Worm (Caenorhabditis elegans): ENCODE data around the gene cbp-1.

The cbp-1 gene

DNA sequence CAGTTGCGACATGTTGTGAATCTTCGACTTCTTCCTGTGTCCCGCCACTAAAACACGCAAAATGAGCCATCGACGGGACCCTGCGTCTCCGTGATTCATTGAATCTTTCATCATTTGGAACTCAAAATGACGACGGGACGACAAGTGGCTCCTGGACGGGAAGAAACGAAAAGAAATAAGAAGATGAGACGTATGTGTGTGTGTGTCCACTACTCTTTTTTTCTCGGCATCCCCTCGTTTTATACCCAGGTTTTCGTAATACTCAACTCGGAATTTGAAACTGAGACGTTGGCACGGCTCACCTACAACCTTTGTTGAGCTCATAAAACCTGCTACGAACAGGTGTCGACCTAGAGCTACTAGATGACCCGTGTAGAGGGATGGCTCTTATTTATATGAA, 21.8 kb upstream of the cbp-1 start:
- TF ChIP-seq dao-5 (tag; optimal IDR thresholded peaks at IDR 0.05) (no peak), W03F9.2 (tag; optimal IDR thresholded peaks at IDR 0.05) (no peak), him-1 (tag; optimal IDR thresholded peaks at IDR 0.05) (no peak)

DNA sequence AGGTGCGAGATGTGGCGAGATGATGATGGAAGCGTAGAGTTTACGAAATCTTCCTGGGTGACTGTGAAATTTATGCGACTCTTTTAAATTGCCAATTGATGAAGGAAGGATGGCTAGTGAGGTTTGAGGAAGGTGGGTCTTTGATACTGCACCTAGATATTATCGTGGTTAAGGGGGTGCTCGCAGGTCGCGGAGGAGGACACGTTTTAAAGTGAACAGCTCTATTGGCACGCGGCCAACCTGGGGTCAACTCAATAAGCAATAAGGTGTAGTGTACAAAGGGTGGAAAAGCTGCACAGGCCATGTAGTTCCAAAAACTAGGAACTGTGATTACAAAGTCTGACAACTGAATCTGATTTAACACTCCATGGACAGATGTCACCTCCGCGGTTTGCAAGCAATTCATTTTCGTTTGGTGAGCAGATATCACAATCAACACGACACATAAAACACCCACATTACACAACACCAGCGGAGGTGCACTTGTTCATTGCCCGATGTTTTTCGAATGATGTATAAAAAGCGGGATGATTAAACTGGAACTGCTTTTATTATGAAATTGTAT, 20.9 kb upstream of the cbp-1 start:
- TF ChIP-seq dao-5 (tag; optimal IDR thresholded peaks at IDR 0.05): no peak
- no peak for TF ChIP-seq W03F9.2 (tag; optimal IDR thresholded peaks at IDR 0.05)
- no peak for TF ChIP-seq him-1 (tag; optimal IDR thresholded peaks at IDR 0.05)

DNA sequence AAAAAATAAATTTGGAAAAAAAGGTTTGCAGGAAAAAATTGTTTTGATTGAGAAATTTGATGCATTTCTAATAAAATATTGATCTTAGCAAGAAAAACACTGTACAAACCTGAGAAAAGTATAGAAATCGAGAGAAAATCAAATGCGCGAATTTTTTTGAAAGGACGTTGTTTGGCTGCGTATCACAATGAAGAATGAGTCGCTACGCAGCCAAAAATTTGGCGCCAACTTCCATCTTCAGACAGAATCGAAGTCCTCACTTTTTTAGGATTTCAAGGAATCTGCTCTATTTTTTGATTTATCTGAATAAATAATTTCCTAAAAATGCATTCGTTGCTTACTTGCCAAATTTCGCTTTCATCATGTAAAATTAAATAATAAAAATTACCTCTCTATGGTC, 19.6 kb upstream of the cbp-1 start:
- TF ChIP-seq W03F9.2 (tag; optimal IDR thresholded peaks at IDR 0.05) (no peak), him-1 (tag; optimal IDR thresholded peaks at IDR 0.05) (no peak), dao-5 (tag; optimal IDR thresholded peaks at IDR 0.05) (no peak)

DNA sequence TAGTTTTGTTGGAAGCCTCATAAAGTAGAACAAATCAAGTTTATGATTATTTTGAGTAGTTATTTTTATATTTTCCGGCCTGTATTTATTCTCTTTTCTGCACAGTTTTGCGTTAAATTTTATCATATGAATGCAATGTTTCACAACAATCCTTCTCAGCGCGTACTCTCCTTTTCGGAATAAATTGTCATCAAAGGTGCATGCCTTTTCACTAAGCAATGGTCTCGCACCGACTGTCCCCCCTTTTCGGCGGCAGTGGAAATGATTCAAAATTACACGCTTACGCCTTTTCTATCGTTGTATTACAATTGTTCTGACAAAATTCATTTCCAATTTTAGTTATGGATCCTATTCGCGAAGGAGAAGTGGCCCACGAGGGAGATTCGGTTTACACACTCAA, 19.2 kb upstream of the cbp-1 start, which contains the start of the genes iff-1 and cdk-1:
TSS of gene iff-1 (minus strand) at position 61 of the 400 bp plus-strand sequence.
TSS of gene cdk-1 (plus strand) at position 340 of the 400 bp plus-strand sequence.
- TF ChIP-seq dao-5 (tag; optimal IDR thresholded peaks at IDR 0.05) (no peak), W03F9.2 (tag; optimal IDR thresholded peaks at IDR 0.05) (no peak), him-1 (tag; optimal IDR thresholded peaks at IDR 0.05) (no peak)

DNA sequence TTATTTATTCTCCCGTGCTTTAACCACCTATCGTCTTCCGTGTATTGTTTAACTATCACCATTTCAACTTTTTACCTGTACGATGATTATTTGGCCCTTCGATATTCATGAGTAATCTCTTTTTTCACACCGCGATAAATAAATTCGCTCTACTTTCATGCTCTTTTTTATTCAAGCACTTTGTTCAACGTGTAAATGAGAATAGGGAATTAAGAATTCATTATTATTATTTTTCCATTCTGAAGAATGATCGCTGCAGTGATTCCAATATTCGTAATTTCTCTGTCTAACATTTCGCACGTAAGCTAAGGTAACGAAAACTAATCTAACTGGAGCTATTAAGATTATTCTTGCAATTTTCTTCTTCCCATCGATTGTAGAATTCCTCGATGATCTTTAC, 17.6 kb upstream of the cbp-1 start, which contains the start of gene T05G5.4:
TSS of gene T05G5.4 (plus strand) at position 241 of the 400 bp plus-strand sequence.
- no peak for TF ChIP-seq dao-5 (tag; optimal IDR thresholded peaks at IDR 0.05)
- no peak for TF ChIP-seq W03F9.2 (tag; optimal IDR thresholded peaks at IDR 0.05)
- TF ChIP-seq him-1 (tag; optimal IDR thresholded peaks at IDR 0.05): no peak

DNA sequence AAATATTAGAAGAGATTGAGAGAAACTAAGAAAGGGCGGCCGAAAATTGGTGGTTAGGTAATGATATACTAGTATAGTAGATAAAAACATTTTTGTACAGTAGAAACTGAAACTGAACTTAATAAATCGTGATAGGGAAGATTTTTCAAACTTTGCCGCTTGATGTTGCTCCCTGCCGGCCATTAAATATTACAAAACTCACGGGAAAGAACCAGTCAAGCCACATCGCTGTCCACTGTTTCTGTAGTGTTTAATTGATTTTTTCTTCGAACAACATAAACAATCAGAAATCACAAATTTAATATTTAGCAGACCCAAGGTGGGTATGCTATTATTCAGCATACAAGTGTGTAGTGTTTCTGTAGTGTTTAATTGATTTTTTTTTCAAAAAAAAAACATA, 15.2 kb upstream of the cbp-1 start, which contains the start of gene T05G5.5:
TSS of gene T05G5.5 (minus strand) at position 359 of the 400 bp plus-strand sequence.
- TF ChIP-seq him-1 (tag; optimal IDR thresholded peaks at IDR 0.05): no peak

DNA sequence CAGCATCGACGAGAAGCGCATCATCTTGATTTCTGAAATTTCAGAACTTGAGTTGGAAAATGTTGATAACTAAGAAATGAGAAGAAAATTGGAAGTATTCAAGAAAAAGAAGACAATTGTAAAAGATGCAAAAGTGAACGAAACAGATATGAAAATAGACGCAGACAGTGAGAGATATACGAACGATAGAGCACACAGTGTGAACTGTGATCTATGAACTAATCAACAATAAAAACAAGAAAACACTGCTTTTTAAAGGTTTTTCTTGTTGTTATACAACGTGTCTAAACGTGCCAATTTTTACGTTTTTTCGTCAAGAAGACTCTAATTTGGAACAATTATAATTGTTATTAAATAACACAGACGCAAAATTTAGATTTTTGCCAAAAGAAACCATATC, 13.5 kb upstream of the cbp-1 start, which contains the start of gene ech-6:
TSS of gene ech-6 (minus strand) at position 32 of the 400 bp plus-strand sequence.
- TF ChIP-seq him-1 (tag; optimal IDR thresholded peaks at IDR 0.05): no peak
- TF ChIP-seq dao-5 (tag; optimal IDR thresholded peaks at IDR 0.05): no peak
- TF ChIP-seq W03F9.2 (tag; optimal IDR thresholded peaks at IDR 0.05): no peak

DNA sequence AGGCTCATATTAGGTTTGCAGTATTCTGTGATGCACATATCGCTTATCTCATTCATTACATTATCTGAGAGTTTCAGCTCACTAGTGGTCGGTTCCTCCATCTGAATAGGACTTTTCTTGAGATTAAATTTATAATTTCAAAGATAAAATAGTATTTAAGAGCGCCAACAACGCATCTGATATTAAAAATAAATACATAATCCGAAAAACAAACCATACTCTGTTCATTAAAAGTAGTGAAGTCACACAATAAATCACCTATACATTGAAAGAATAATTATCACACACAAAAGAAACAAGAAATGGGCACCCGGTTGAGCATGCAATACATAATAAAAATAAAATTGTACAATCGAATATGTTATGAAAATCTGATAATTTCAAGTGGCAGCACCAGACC, 8.9 kb upstream of the cbp-1 start, which contains the start of gene vps-53:
TSS of gene vps-53 (minus strand) at position 101 of the 400 bp plus-strand sequence.
- TF ChIP-seq him-1 (tag; optimal IDR thresholded peaks at IDR 0.05): no peak
- no peak for TF ChIP-seq W03F9.2 (tag; optimal IDR thresholded peaks at IDR 0.05)
- TF ChIP-seq dao-5 (tag; optimal IDR thresholded peaks at IDR 0.05): no peak

DNA sequence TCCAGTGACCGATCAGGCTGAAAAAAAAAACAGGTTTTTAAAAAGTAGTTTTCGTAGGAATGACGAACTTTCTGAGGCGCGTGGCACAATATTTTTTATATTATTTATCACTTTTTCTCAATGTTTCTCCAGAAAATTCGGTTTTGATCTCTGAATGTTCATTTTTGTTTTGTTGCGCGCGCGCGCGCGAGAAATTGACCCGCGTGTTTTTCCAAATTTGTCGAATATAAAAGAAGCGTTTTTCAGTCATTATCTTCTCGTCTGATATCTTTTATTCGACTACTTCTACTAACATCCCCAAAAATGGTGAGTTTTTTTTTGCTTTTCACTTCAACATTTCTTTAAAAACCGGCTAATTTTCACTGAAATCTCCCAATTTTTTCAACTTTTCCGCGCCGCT, 7.5 kb upstream of the cbp-1 start, which contains the start of gene rmd-1:
TSS of gene rmd-1 (plus strand) at position 247 of the 400 bp plus-strand sequence.
- TF ChIP-seq him-1 (tag; optimal IDR thresholded peaks at IDR 0.05): no peak
- no peak for TF ChIP-seq dao-5 (tag; optimal IDR thresholded peaks at IDR 0.05)
- TF ChIP-seq W03F9.2 (tag; optimal IDR thresholded peaks at IDR 0.05): no peak

DNA sequence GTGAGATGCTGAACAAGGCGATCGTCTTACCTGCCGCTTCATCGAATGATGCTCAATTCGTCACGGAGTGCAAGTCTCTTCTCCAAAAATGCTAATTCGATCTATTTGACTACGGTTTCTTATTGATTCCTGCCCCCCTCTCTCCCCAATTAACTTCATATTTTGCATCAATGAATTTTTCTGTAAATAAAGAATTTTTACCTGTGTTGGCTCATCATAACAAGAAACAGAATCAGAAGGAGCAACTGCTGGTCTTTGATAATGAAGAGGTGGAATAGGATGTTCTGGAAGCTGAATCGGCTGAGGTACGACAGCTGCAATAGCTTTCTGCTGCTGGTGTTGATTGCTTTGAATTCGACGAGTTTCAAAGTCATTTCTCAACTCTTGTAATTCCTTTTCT, 6.1 kb upstream of the cbp-1 start:
- TF ChIP-seq dao-5 (tag; optimal IDR thresholded peaks at IDR 0.05): no peak
- TF ChIP-seq him-1 (tag; optimal IDR thresholded peaks at IDR 0.05): no peak
- TF ChIP-seq W03F9.2 (tag; optimal IDR thresholded peaks at IDR 0.05): no peak

DNA sequence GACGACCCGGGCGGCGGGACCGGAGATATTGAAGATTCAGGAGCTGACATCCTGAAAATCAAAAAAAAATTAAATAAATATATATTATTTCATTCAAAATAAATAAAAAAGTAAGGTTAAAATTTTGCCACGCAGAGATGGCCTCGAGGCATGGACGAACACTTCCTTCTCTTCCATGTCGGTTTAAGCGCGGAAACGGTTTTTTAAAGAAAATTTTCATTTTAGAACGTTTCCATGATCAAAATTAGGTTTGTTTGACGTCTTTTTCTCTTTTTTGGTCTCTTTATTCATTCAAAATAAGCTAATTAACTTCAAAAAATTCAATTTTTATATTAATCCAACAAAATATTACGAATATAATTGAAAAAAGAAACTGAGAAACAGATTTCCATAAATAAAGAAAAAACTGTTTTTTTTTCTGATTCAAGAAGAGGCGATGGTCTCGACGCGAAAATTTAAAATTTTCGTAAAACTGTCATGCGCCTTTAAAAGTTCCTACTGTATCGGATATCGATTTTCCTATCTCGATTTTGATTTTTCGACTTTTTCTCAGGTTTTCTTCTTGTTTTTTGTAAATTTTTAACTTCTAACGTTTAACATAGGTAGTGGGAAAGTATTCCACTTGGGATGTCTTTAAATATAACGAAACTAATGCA, 4.1 kb upstream of the cbp-1 start, which contains the start of gene gcc-2:
TSS of gene gcc-2 (minus strand) at position 51 of the 656 bp plus-strand sequence.
- no peak for TF ChIP-seq dao-5 (tag; optimal IDR thresholded peaks at IDR 0.05)
- peak; percentile 29 for TF ChIP-seq W03F9.2 (tag; optimal IDR thresholded peaks at IDR 0.05)
- no peak for TF ChIP-seq him-1 (tag; optimal IDR thresholded peaks at IDR 0.05)

DNA sequence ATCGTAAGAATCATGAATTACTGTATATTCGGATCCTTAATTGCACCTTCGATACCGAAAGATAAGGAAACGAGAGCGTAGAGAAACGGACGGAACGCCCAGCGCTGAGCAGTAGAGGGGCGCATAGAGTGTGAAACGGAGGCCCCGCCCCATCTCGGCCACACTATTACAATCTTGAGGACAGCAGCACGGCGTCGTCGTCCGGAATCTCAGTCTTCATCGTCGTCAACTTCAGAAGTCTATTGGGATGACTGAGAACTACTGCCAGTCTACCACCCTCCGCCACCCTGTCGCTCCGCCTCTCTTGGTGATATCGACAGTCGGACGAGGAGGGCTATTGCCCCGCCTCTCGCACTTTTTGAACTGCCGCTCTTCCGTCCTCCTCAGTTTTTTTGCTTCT, 1.6 kb upstream of the cbp-1 start:
- TF ChIP-seq W03F9.2 (tag; optimal IDR thresholded peaks at IDR 0.05) (no peak), him-1 (tag; optimal IDR thresholded peaks at IDR 0.05) (no peak), dao-5 (tag; optimal IDR thresholded peaks at IDR 0.05) (no peak)

DNA sequence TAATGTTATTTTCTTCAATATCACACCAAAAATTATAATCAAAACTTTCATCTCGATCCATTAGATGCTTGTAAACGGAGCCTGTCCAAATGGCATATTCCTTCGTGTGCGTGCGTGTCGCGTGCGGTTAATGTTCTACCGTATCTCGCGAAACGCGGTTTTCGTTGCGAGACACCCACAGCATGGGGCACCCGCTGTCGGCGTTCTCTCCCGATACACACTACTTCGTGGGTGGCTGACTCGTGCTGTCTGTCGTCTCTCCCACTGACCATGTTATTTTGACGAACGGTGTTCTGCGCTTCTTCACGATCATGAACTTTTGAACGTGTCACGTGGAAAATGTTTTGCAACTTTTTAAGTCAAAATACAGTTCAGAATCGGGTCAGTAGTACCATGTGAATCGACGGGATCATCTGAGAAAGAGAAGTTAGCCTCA, 826 bp upstream of the cbp-1 start:
- TF ChIP-seq W03F9.2 (tag; optimal IDR thresholded peaks at IDR 0.05): peak; percentile 93
- peak; percentile 89 for TF ChIP-seq him-1 (tag; optimal IDR thresholded peaks at IDR 0.05)
- peak; percentile 40 for TF ChIP-seq dao-5 (tag; optimal IDR thresholded peaks at IDR 0.05)

DNA sequence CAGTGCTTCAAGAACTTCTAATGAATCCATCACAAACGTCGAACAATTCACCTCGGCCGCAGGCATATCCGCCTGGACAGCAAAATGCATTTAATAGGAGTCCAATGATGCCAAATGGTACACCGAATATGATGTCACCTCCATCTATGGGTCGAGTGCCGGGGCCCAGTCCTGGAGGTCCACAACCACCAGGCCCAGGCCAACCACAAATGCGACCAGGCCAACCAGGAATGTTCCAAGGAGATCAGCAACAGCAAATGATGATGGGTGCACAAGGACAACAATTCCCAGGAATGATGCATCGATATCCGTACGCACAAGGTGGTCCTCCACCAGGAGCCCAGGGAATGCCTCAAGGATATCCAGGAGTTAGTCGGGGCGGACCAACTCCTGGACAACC, 786 bp downstream of the cbp-1 start:
- no peak for TF ChIP-seq dao-5 (tag; optimal IDR thresholded peaks at IDR 0.05)
- TF ChIP-seq W03F9.2 (tag; optimal IDR thresholded peaks at IDR 0.05): no peak
- no peak for TF ChIP-seq him-1 (tag; optimal IDR thresholded peaks at IDR 0.05)

All from whole organism, L4/young adult.